Fruit fly (Drosophila melanogaster): ENCODE results near the gene TfIIB.

The TfIIB gene

DNA sequence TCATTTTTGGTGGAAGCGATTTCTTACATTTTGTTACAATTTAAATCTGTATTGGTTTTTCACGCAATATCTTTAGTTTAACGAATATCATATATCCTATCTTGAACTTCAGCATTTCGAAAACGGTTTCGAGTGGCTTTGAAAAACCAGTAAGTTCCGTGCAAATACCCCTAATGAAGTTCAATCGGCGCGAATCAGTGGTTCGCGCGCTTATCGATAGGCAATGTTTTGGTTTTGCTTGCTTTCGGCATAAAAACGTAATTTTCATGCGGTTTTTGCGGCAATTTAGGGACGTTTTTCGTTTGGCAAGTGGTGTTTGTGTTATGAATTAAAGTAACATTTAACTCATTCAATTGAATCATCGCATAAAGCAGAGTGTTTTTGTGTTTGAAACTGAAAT lies 45.7 kb downstream of the TfIIB start, which contains the start of gene RluA-2:
Gene RluA-2 (plus strand): TSS at position 195 of the 400 bp plus-strand sequence.
- TF ChIP-seq CG8632 (GFP tag; optimal IDR thresholded peaks at IDR 0.05) (no peak), CG9139 (GFP tag; optimal IDR thresholded peaks at IDR 0.05) (no peak), OdsH (GFP tag; optimal IDR thresholded peaks at IDR 0.05) (no peak), CG11294 (GFP tag; IDR thresholded peaks at IDR 0.05) (no peak), Blimp-1 (GFP tag; optimal IDR thresholded peaks at IDR 0.05) (no peak), Eip75B (GFP tag; optimal IDR thresholded peaks at IDR 0.05) (no peak)

DNA sequence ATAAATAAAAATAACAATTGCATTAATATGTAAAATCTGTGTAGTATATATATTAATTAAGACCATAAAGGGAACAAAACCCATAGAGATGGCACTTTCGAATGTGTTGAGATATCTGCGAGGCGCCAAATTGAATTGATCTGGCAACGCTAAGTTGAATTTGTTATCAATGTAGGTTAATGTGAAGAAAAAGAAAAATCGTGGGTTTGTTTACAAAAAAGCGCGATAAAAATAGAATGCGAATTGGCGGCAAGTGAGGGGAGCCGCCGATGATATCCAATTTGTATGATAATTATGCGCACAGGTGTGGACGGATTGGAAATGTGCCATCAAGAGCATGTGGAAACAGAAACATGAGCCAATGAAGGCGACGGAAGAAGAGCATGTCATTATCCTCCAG lies 48.7 kb downstream of the TfIIB start:
- TF ChIP-seq CG15336 (GFP tag; IDR thresholded peaks at IDR 0.05) (peak; percentile 33; the same call in 1 of the 2 replicates), CG10631 (GFP tag; optimal IDR thresholded peaks at IDR 0.05) (no peak), fkh (GFP tag; optimal IDR thresholded peaks at IDR 0.05) (peak; percentile 59), CG8119 (GFP tag; IDR thresholded peaks at IDR 0.05) (peak; percentile 31; the same call in 1 of the 3 replicates)

All from whole organism, prepupa.